Worm (Caenorhabditis elegans): Measurements from ENCODE around the gene wdr-60.
A peak's percentile ranks its signal among the peaks of the same experiment; 100 is the strongest.

Gene wdr-60

DNA sequence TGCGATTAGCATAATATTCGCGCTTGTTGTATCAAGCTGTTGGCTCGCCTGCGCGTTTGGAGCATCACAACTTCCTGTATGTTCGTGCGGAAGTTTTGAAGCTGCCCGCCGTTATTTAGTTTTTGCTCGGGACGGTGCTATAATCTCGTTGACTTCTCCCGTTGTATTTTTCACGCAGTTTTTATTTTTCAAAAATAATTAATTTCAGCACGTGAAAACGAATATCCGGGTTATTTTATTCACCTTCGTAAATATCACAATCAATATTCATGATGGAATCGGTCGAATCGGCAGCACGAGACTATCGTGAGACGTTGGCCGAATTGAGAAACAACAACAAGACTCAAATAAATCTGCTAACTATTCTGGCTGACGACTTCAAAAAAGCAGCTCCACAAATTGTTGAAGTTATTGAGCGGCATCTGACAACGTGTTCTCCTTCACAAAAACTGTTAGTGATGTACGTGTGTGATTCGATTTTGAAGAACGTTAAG lies 38.2 kb downstream of the wdr-60 start (continued):
- TF ChIP-seq ZK185.1 (tag; optimal IDR thresholded peaks at IDR 0.05; ENCODE audit: poor library complexity, severe bottlenecking) (no peak), madf-3 (GFP tag; IDR thresholded peaks at IDR 0.05) (no peak), madf-10 (tag; optimal IDR thresholded peaks at IDR 0.05) (peak; percentile 43), cebp-2 (GFP tag; IDR thresholded peaks at IDR 0.05) (no peak), rpc-1 (optimal IDR thresholded peaks at IDR 0.05) (no peak), rpc-1 (tag; optimal IDR thresholded peaks at IDR 0.05) (no peak), mcd-1 (GFP tag; IDR thresholded peaks at IDR 0.05) (peak; percentile 50; the same call in 1 of the 2 replicates), hmg-1.2 (GFP tag; IDR thresholded peaks at IDR 0.05) (peak; percentile 27; the same call in 1 of the 2 replicates), Y53F4B.3 (GFP tag; IDR thresholded peaks at IDR 0.05) (peak; percentile 53; the same call in 1 of the 2 replicates), C17E4.6 (GFP tag; IDR thresholded peaks at IDR 0.05) (no peak), Y79H2A.3 (GFP tag; conservative IDR thresholded peaks at IDR 0.05) (peak; percentile 67; the same call in 1 of the 2 replicates), F55B11.4 (tag; optimal IDR thresholded peaks at IDR 0.05; ENCODE audit: borderline replicate concordance, insufficient read depth) (no peak), nhr-27 (tag; optimal IDR thresholded peaks at IDR 0.05) (no peak), F33H1.4 (GFP tag; IDR thresholded peaks at IDR 0.05) (peak; percentile 36; the same call in 1 of the 2 replicates), lin-26 (GFP tag; IDR thresholded peaks at IDR 0.05) (no peak), hsf-1 (GFP tag; IDR thresholded peaks at IDR 0.05) (no peak; the same call in 1 of the 2 replicates), nhr-80 (tag; optimal IDR thresholded peaks at IDR 0.05) (peak; percentile 9), nfya-1 (tag; optimal IDR thresholded peaks at IDR 0.05; ENCODE audit: borderline replicate concordance, insufficient read depth) (no peak), B0336.3 (GFP tag; IDR thresholded peaks at IDR 0.05) (no peak; the same call in none of the 2 replicates), B0035.1 (tag; optimal IDR thresholded peaks at IDR 0.05) (peak; percentile 68), snpc-3.4 (tag; optimal IDR thresholded peaks at IDR 0.05) (no peak), aptf-2 (GFP tag; conservative IDR thresholded peaks at IDR 0.05) (no peak), rec-8 (tag; optimal IDR thresholded peaks at IDR 0.05) (no peak), bed-2 (GFP tag; IDR thresholded peaks at IDR 0.05) (no peak), ztf-22 (GFP tag; optimal IDR thresholded peaks at IDR 0.05) (no peak), zfh-2 (GFP tag; conservative IDR thresholded peaks at IDR 0.05) (no peak), sptf-2 (GFP tag; optimal IDR thresholded peaks at IDR 0.05) (no peak), ceh-79 (tag; optimal IDR thresholded peaks at IDR 0.05) (no peak), xnd-1 (tag; optimal IDR thresholded peaks at IDR 0.05) (no peak), ztf-25 (GFP tag; IDR thresholded peaks at IDR 0.05) (no peak), ceh-27 (GFP tag; optimal IDR thresholded peaks at IDR 0.05) (no peak), lin-40 (tag; optimal IDR thresholded peaks at IDR 0.05) (peak; percentile 28), F10E7.11 (tag; optimal IDR thresholded peaks at IDR 0.05) (no peak), ztf-6 (GFP tag; IDR thresholded peaks at IDR 0.05) (no peak), F22D6.2 (tag; optimal IDR thresholded peaks at IDR 0.05) (no peak), mes-4 (tag; optimal IDR thresholded peaks at IDR 0.05) (no peak), lir-1 (GFP tag; conservative IDR thresholded peaks at IDR 0.05) (peak; percentile 55; the same call in 1 of the 2 replicates), snpc-4 (GFP tag; optimal IDR thresholded peaks at IDR 0.05) (no peak), snpc-4 (tag; optimal IDR thresholded peaks at IDR 0.05) (peak in 2 of 4 experiments; percentile 26 to 43)

ce11 chrIII:5026366-5026765 lies 39.4 kb downstream of the wdr-60 start:
- no peak for TF ChIP-seq cebp-1 (GFP tag; IDR thresholded peaks at IDR 0.05)
- TF ChIP-seq cebp-1 (tag; optimal IDR thresholded peaks at IDR 0.05), result peak; percentile 64
- TF ChIP-seq T07F8.4 (tag; optimal IDR thresholded peaks at IDR 0.05), result no peak
- TF ChIP-seq F57A8.1 (GFP tag; optimal IDR thresholded peaks at IDR 0.05), result no peak
- no peak for TF ChIP-seq ztf-6 (GFP tag; IDR thresholded peaks at IDR 0.05)
- no peak for TF ChIP-seq egl-44 (GFP tag; IDR thresholded peaks at IDR 0.05)
- no peak for TF ChIP-seq ceh-79 (tag; optimal IDR thresholded peaks at IDR 0.05)
